Worm (Caenorhabditis elegans) whole organism, L3 larva: ENCODE results near the gene F35F10.13.

Experiments used
- R02D3.7 ChIP-seq: fragments of 150-350 bp; optimal IDR thresholded peaks from 2 replicates; lab custom pipeline; 2014; ENCODE audit warnings: missing biosample characterization, missing genetic modification characterization
- ZK546.5 ChIP-seq: sonication (generic microtip); optimal IDR thresholded peaks from 2 replicates; lab custom pipeline; 2017; ENCODE audit warnings: missing biosample characterization, missing genetic modification characterization
- ama-1 ChIP-seq: fragments of 150-350 bp; optimal IDR thresholded peaks from 2 replicates; lab custom pipeline; 2018
- ceh-16 ChIP-seq: sonication (generic microtip); optimal IDR thresholded peaks from 2 replicates; lab custom pipeline; 2017; ENCODE audit warnings: missing biosample characterization, missing genetic modification characterization
- ceh-28 ChIP-seq: fragments of 150-350 bp; optimal IDR thresholded peaks from 2 replicates; lab custom pipeline; 2014; ENCODE audit warnings: missing biosample characterization, missing genetic modification reagents, missing genetic modification characterization
- ceh-82 ChIP-seq: fragments of 150-350 bp; optimal IDR thresholded peaks from 2 replicates; lab custom pipeline; 2014; ENCODE audit warnings: missing biosample characterization, missing genetic modification characterization
- ceh-9 ChIP-seq: sonication (generic microtip); optimal IDR thresholded peaks from 2 replicates; lab custom pipeline; 2018; ENCODE audit warnings: missing biosample characterization, missing genetic modification characterization
- daf-12 ChIP-seq: fragments of 150-350 bp; optimal IDR thresholded peaks from 2 replicates; lab custom pipeline; 2014; ENCODE audit warnings: missing biosample characterization, missing genetic modification reagents, missing genetic modification characterization
- egl-27 ChIP-seq: sonication (generic microtip); optimal IDR thresholded peaks from 4 replicates; lab custom pipeline; 2017; ENCODE audit warnings: missing biosample characterization, missing genetic modification reagents, missing genetic modification characterization
- egl-5 ChIP-seq: fragments of 150-350 bp; optimal IDR thresholded peaks from 2 replicates; lab custom pipeline; 2017; ENCODE audit warnings: missing biosample characterization, missing genetic modification reagents, missing genetic modification characterization, inconsistent platforms
- elt-1 ChIP-seq: fragments of 150-350 bp; optimal IDR thresholded peaks from 2 replicates; lab custom pipeline; 2014; ENCODE audit warnings: missing biosample characterization, missing genetic modification characterization
- elt-2 ChIP-seq: sonication (generic microtip); optimal IDR thresholded peaks from 2 replicates; lab custom pipeline; 2016; ENCODE audit warnings: missing genetic modification reagents, mild to moderate bottlenecking, missing genetic modification characterization, missing compliant biosample characterization
- eor-1 ChIP-seq, 2 experiments: fragments of 150-350 bp; optimal IDR thresholded peaks; 2 replicates each; lab custom pipeline; 2014 to 2018; ENCODE audit warnings: missing biosample characterization in 2 of 2, missing genetic modification characterization in 2 of 2
- fkh-10 ChIP-seq: sonication (generic microtip); optimal IDR thresholded peaks from 2 replicates; lab custom pipeline; 2017; ENCODE audit warnings: missing biosample characterization, missing genetic modification reagents, missing genetic modification characterization
- fkh-2 ChIP-seq: fragments of 150-350 bp; optimal IDR thresholded peaks from 2 replicates; lab custom pipeline; 2014; ENCODE audit warnings: missing biosample characterization, missing genetic modification reagents, missing genetic modification characterization
- fos-1 ChIP-seq: fragments of 150-350 bp; optimal IDR thresholded peaks from 2 replicates; lab custom pipeline; 2014; ENCODE audit warnings: missing biosample characterization, missing genetic modification characterization
- hmg-11 ChIP-seq: sonication (generic microtip); optimal IDR thresholded peaks from 2 replicates; lab custom pipeline; 2016; ENCODE audit warnings: missing genetic modification characterization, missing compliant biosample characterization
- jun-1 ChIP-seq: fragments of 150-350 bp; optimal IDR thresholded peaks from 2 replicates; lab custom pipeline; 2014; ENCODE audit warnings: missing biosample characterization, missing genetic modification reagents, missing genetic modification characterization
- lin-39 ChIP-seq: fragments of 150-350 bp; optimal IDR thresholded peaks from 2 replicates; lab custom pipeline; 2018; ENCODE audit warnings: missing biosample characterization, missing genetic modification reagents, missing genetic modification characterization
- lsy-12 ChIP-seq: sonication (generic microtip); optimal IDR thresholded peaks from 2 replicates; lab custom pipeline; 2016; ENCODE audit warnings: mild to moderate bottlenecking, missing genetic modification characterization, missing compliant biosample characterization
- mdl-1 ChIP-seq: fragments of 150-350 bp; optimal IDR thresholded peaks from 2 replicates; lab custom pipeline; 2014; ENCODE audit warnings: missing biosample characterization, missing genetic modification characterization
- nfya-1 ChIP-seq: sonication (generic microtip); optimal IDR thresholded peaks from 2 replicates; lab custom pipeline; 2017; ENCODE audit warnings: missing genetic modification characterization, mild to moderate bottlenecking, missing compliant biosample characterization, antibody characterized with exemption, moderate library complexity; ENCODE audit not compliant: insufficient read depth
- nhr-11 ChIP-seq: fragments of 150-350 bp; optimal IDR thresholded peaks from 2 replicates; lab custom pipeline; 2014; ENCODE audit warnings: missing biosample characterization, missing genetic modification characterization
- nhr-237 ChIP-seq: fragments of 150-350 bp; optimal IDR thresholded peaks from 2 replicates; lab custom pipeline; 2014; ENCODE audit warnings: missing biosample characterization, missing genetic modification characterization
- nhr-25 ChIP-seq: sonication (generic microtip); optimal IDR thresholded peaks from 2 replicates; lab custom pipeline; 2017; ENCODE audit warnings: missing biosample characterization, missing genetic modification characterization
- nhr-28 ChIP-seq: fragments of 150-350 bp; optimal IDR thresholded peaks from 2 replicates; lab custom pipeline; 2014; ENCODE audit warnings: missing biosample characterization, missing genetic modification characterization
- nhr-67 ChIP-seq: fragments of 150-350 bp; optimal IDR thresholded peaks from 2 replicates; lab custom pipeline; 2014; ENCODE audit warnings: missing biosample characterization, missing genetic modification characterization
- nhr-76 ChIP-seq: fragments of 150-350 bp; sonication (generic microtip); optimal IDR thresholded peaks from 5 replicates; lab custom pipeline; 2014; ENCODE audit warnings: missing biosample characterization, missing genetic modification characterization
- nhr-77 ChIP-seq: fragments of 150-350 bp; optimal IDR thresholded peaks from 2 replicates; lab custom pipeline; 2014; ENCODE audit warnings: missing biosample characterization, missing genetic modification characterization
- pha-4 ChIP-seq: fragments of 150-350 bp; optimal IDR thresholded peaks from 2 replicates; lab custom pipeline; 2014; ENCODE audit warnings: missing biosample characterization, missing genetic modification reagents, missing genetic modification characterization
- pqm-1 ChIP-seq: fragments of 150-350 bp; optimal IDR thresholded peaks from 2 replicates; lab custom pipeline; 2017; ENCODE audit warnings: missing biosample characterization, missing genetic modification characterization, inconsistent platforms
- snpc-4 ChIP-seq: fragments of 150-350 bp; optimal IDR thresholded peaks from 2 replicates; lab custom pipeline; 2014; ENCODE audit warnings: missing biosample characterization, missing genetic modification characterization
- zag-1 ChIP-seq: fragments of 150-350 bp; optimal IDR thresholded peaks from 2 replicates; lab custom pipeline; 2014; ENCODE audit warnings: missing biosample characterization, missing genetic modification characterization
- ztf-4 ChIP-seq: fragments of 150-350 bp; optimal IDR thresholded peaks from 2 replicates; lab custom pipeline; 2014; ENCODE audit warnings: missing biosample characterization, missing genetic modification characterization

F35F10.13 gene

ce11 chrV:3312067-3312666 lies 6.7 kb downstream of the F35F10.13 start, which contains the start of gene arrd-18:
Gene arrd-18 (minus strand): TSS chrV:3312117.
- TF ChIP-seq nfya-1 (tag; lab: Kevin White, UChicago), result peak; percentile 27
- peak; percentile 14 for TF ChIP-seq snpc-4 (tag; lab: Kevin White, UChicago)
- no peak for TF ChIP-seq nhr-237 (tag; lab: Kevin White, UChicago)
- no peak for TF ChIP-seq ama-1
- no peak for TF ChIP-seq zag-1
- TF ChIP-seq egl-27, result no peak
- TF ChIP-seq nhr-67 (tag; lab: Kevin White, UChicago), result no peak
- TF ChIP-seq elt-2, result peak; percentile 38
- no peak for TF ChIP-seq nhr-11 (tag; lab: Kevin White, UChicago)
- no peak for TF ChIP-seq ZK546.5
- no peak for TF ChIP-seq nhr-76 (tag; lab: Kevin White, UChicago)
- TF ChIP-seq pha-4 (tag; lab: Kevin White, UChicago), result no peak
- TF ChIP-seq hmg-11, result peak; percentile 50

ce11 chrV:3308169-3308568 lies 10.7 kb downstream of the F35F10.13 start, which contains the start of gene srbc-3:
Gene srbc-3 (plus strand): TSS chrV:3308469.
- TF ChIP-seq snpc-4 (tag; lab: Kevin White, UChicago), result no peak
- no peak for TF ChIP-seq ceh-16
- no peak for TF ChIP-seq daf-12
- TF ChIP-seq ceh-9, result no peak
- no peak for TF ChIP-seq lsy-12 (tag; lab: Kevin White, UChicago)
- TF ChIP-seq R02D3.7 (tag; lab: Kevin White, UChicago), result no peak
- TF ChIP-seq ama-1, result no peak

ce11 chrV:3301898-3302297 lies 17.0 kb downstream of the F35F10.13 start, which contains the start of gene srbc-1:
Gene srbc-1 (minus strand): TSS chrV:3301998.
- TF ChIP-seq elt-2 (no peak), eor-1 (tag; optimal IDR thresholded peaks at IDR 0.05; lab: Kevin White, UChicago) (no peak), ama-1 (no peak), ceh-9 (no peak), nhr-77 (tag; lab: Kevin White, UChicago) (no peak), ceh-82 (tag; lab: Kevin White, UChicago) (no peak), ceh-28 (tag; lab: Kevin White, UChicago) (no peak), ZK546.5 (no peak), pqm-1 (tag; lab: Kevin White, UChicago) (no peak), egl-27 (no peak), pha-4 (tag; lab: Kevin White, UChicago) (no peak), lin-39 (tag; lab: Kevin White, UChicago) (no peak), nhr-237 (tag; lab: Kevin White, UChicago) (no peak), nhr-28 (tag; lab: Kevin White, UChicago) (no peak), mdl-1 (no peak)

- TF ChIP-seq ZK546.5, result no peak
- TF ChIP-seq ztf-4 (tag; lab: Kevin White, UChicago), result no peak
- TF ChIP-seq nhr-25 (tag; lab: Kevin White, UChicago), result no peak
- TF ChIP-seq fkh-2 (tag; lab: Kevin White, UChicago), result no peak
- TF ChIP-seq egl-5 (tag; lab: Kevin White, UChicago), result no peak
- no peak for TF ChIP-seq ceh-82 (tag; lab: Kevin White, UChicago)
- no peak for TF ChIP-seq ama-1
- no peak for TF ChIP-seq fos-1
- TF ChIP-seq fkh-10 (GFP tag; lab: Kevin White, UChicago), result no peak
- no peak for TF ChIP-seq nhr-67 (tag; lab: Kevin White, UChicago)
- no peak for TF ChIP-seq R02D3.7 (tag; lab: Kevin White, UChicago)
- TF ChIP-seq lsy-12 (tag; lab: Kevin White, UChicago), result no peak
These were observed 19.4 kb downstream of the F35F10.13 start for ce11 chrV:3299437-3299836.

ce11 chrV:3297764-3298163 lies 21.1 kb downstream of the F35F10.13 start, which contains the start of gene srx-122:
Gene srx-122 (minus strand): TSS chrV:3297864.
- TF ChIP-seq eor-1 (tag; optimal IDR thresholded peaks at IDR 0.05; lab: Kevin White, UChicago) (no peak), nhr-11 (tag; lab: Kevin White, UChicago) (no peak), nhr-28 (tag; lab: Kevin White, UChicago) (no peak), pha-4 (tag; lab: Kevin White, UChicago) (no peak), nhr-67 (tag; lab: Kevin White, UChicago) (no peak), fos-1 (no peak), lin-39 (tag; lab: Kevin White, UChicago) (no peak), elt-1 (tag; lab: Kevin White, UChicago) (no peak), ceh-9 (no peak), R02D3.7 (tag; lab: Kevin White, UChicago) (no peak), jun-1 (tag; lab: Kevin White, UChicago) (no peak), lsy-12 (tag; lab: Kevin White, UChicago) (no peak), mdl-1 (no peak), snpc-4 (tag; lab: Kevin White, UChicago) (no peak), hmg-11 (no peak), zag-1 (no peak)
- TF ChIP-seq, all 47 proteins: peak for 0
